Fruit fly (Drosophila melanogaster) whole organism, embryonic: ENCODE measurements around the gene CG14105.

Experiments used
- Aef1 ChIP-seq: fragments of 200-800 bp; sonication (Bioruptor generic); IDR thresholded peaks from 3 replicates; pipeline ENCODE4 v1.3.6; 2022; ENCODE audit warnings: missing biosample characterization, missing genetic modification characterization
- Antp ChIP-seq: fragments of 200-800 bp; sonication (Bioruptor generic); optimal IDR thresholded peaks from 3 replicates; lab custom pipeline; 2016; ENCODE audit warnings: missing biosample characterization, missing genetic modification characterization
- Atf3 ChIP-seq: fragments of 200-800 bp; sonication (Bioruptor generic); optimal IDR thresholded peaks from 3 replicates; lab custom pipeline; 2016; ENCODE audit warnings: missing biosample characterization, missing genetic modification characterization
- BEAF-32 ChIP-seq: fragments of 200-800 bp; sonication (Bioruptor generic); optimal IDR thresholded peaks from 3 replicates; lab custom pipeline; 2017; ENCODE audit warnings: missing biosample characterization, missing genetic modification characterization, mild to moderate bottlenecking, moderate library complexity, missing genetic modification reagents
- CG10147 ChIP-seq: fragments of 200-800 bp; sonication (Bioruptor generic); optimal IDR thresholded peaks from 2 replicates; lab custom pipeline; 2019; ENCODE audit warnings: missing biosample characterization, mild to moderate bottlenecking, missing genetic modification characterization, moderate library complexity
- CG10274 ChIP-seq: fragments of 200-800 bp; sonication (Bioruptor generic); optimal IDR thresholded peaks from 3 replicates; lab custom pipeline; 2017; ENCODE audit warnings: missing biosample characterization, mild to moderate bottlenecking, missing genetic modification characterization
- CG10565 ChIP-seq: fragments of 200-800 bp; sonication (Bioruptor generic); optimal IDR thresholded peaks from 3 replicates; lab custom pipeline; 2016; ENCODE audit warnings: missing biosample characterization, mild to moderate bottlenecking, missing genetic modification characterization
- CG11504 ChIP-seq: fragments of 200-800 bp; sonication (Bioruptor generic); optimal IDR thresholded peaks from 3 replicates; lab custom pipeline; 2019; ENCODE audit warnings: missing biosample characterization, mild to moderate bottlenecking, missing genetic modification characterization, moderate library complexity
- CG12155 ChIP-seq: fragments of 200-800 bp; sonication (Bioruptor generic); optimal IDR thresholded peaks from 3 replicates; lab custom pipeline; 2016; ENCODE audit warnings: missing biosample characterization, missing genetic modification characterization
- CG12299 ChIP-seq: fragments of 200-800 bp; sonication (Bioruptor generic); optimal IDR thresholded peaks from 2 replicates; lab custom pipeline; 2018; ENCODE audit warnings: missing biosample characterization, mild to moderate bottlenecking, missing genetic modification characterization
- CG13894 ChIP-seq: fragments of 200-800 bp; sonication (Bioruptor generic); optimal IDR thresholded peaks from 3 replicates; lab custom pipeline; 2018; ENCODE audit warnings: missing biosample characterization, mild to moderate bottlenecking, missing genetic modification characterization, moderate library complexity
- CG14441 ChIP-seq: fragments of 200-800 bp; sonication (Bioruptor generic); IDR thresholded peaks from 2 replicates; pipeline ENCODE4 v1.3.6; 2022; ENCODE audit warnings: missing biosample characterization, missing genetic modification characterization
- CG14965 ChIP-seq: fragments of 200-800 bp; sonication (Bioruptor generic); optimal IDR thresholded peaks from 2 replicates; lab custom pipeline; 2016; ENCODE audit warnings: missing biosample characterization, missing genetic modification characterization, borderline replicate concordance
- CG15514 ChIP-seq: fragments of 200-800 bp; sonication (Bioruptor generic); optimal IDR thresholded peaks from 3 replicates; lab custom pipeline; 2017; ENCODE audit warnings: missing biosample characterization, missing genetic modification characterization, mild to moderate bottlenecking, moderate library complexity, missing genetic modification reagents
- CG15601 ChIP-seq: fragments of 200-800 bp; sonication (Bioruptor generic); optimal IDR thresholded peaks from 3 replicates; lab custom pipeline; 2019; ENCODE audit warnings: missing biosample characterization, mild to moderate bottlenecking, missing genetic modification characterization, moderate library complexity
- CG15696 ChIP-seq: fragments of 200-800 bp; sonication (Bioruptor generic); optimal IDR thresholded peaks from 2 replicates; lab custom pipeline; 2019; ENCODE audit warnings: missing biosample characterization, mild to moderate bottlenecking, missing genetic modification characterization, moderate library complexity
- CG2678 ChIP-seq: fragments of 200-800 bp; sonication (Bioruptor generic); optimal IDR thresholded peaks from 3 replicates; lab custom pipeline; 2019; ENCODE audit warnings: missing biosample characterization, mild to moderate bottlenecking, missing genetic modification characterization, moderate library complexity
- CG31441 ChIP-seq: fragments of 200-800 bp; sonication (Bioruptor generic); IDR thresholded peaks from 2 replicates; pipeline ENCODE4 v1.3.6; 2022; ENCODE audit warnings: missing biosample characterization, missing genetic modification characterization
- CG3847 ChIP-seq: fragments of 200-800 bp; sonication (Bioruptor generic); IDR thresholded peaks from 2 replicates; pipeline ENCODE4 v1.3.6; 2022; ENCODE audit warnings: missing biosample characterization, missing genetic modification characterization
- CG8290 ChIP-seq, 3 experiments: fragments of 200-800 bp; sonication (Bioruptor generic); optimal IDR thresholded peaks; 2 replicates each; lab custom pipeline; 2016 to 2019; ENCODE audit warnings: missing biosample characterization in 3 of 3, missing genetic modification characterization in 3 of 3, mild to moderate bottlenecking in 2 of 3, moderate library complexity in 1 of 3
- CG9215 ChIP-seq: fragments of 200-800 bp; sonication (Bioruptor generic); IDR thresholded peaks from 2 replicates; pipeline ENCODE4 v1.3.6; 2022; ENCODE audit warnings: missing biosample characterization, missing genetic modification characterization
- Camta ChIP-seq: fragments of 200-800 bp; sonication (Bioruptor generic); optimal IDR thresholded peaks from 2 replicates; lab custom pipeline; 2016; ENCODE audit warnings: missing biosample characterization, missing genetic modification characterization
- Elba2 ChIP-seq: fragments of 200-800 bp; sonication (Bioruptor generic); optimal IDR thresholded peaks from 3 replicates; lab custom pipeline; 2016; ENCODE audit warnings: missing biosample characterization, missing genetic modification characterization
- Hey ChIP-seq: fragments of 200-800 bp; sonication (Bioruptor generic); optimal IDR thresholded peaks from 3 replicates; lab custom pipeline; 2018; ENCODE audit warnings: missing biosample characterization, mild to moderate bottlenecking, missing genetic modification characterization
- Kr ChIP-seq: fragments of 200-800 bp; sonication (Bioruptor generic); optimal IDR thresholded peaks from 2 replicates; lab custom pipeline; 2017; ENCODE audit warnings: missing biosample characterization, mild to moderate bottlenecking, missing genetic modification characterization
- Med ChIP-seq: fragments of 200-800 bp; sonication (Bioruptor generic); peaks from one replicate; lab custom pipeline; 2016; ENCODE audit warnings: missing biosample characterization, missing genetic modification characterization, mild to moderate bottlenecking, inconsistent platforms, moderate library complexity
- Rx ChIP-seq: fragments of 200-800 bp; sonication (Bioruptor generic); IDR thresholded peaks from 2 replicates; pipeline ENCODE4 v1.3.6; 2022; ENCODE audit warnings: missing biosample characterization, missing genetic modification characterization
- Spps ChIP-seq: fragments of 200-800 bp; sonication (Bioruptor generic); optimal IDR thresholded peaks from 2 replicates; lab custom pipeline; 2018; ENCODE audit warnings: missing biosample characterization, mild to moderate bottlenecking, missing genetic modification characterization
- Stat92E ChIP-seq, 3 experiments: fragments of >200 bp in 2 of 3; fragments of 200-800 bp in 1 of 3; sonication (Bioruptor generic) in 1 of 3; optimal IDR thresholded peaks; 2 replicates each; lab custom pipeline; 2017 to 2019; ENCODE audit warnings: missing biosample characterization in 3 of 3, missing genetic modification characterization in 3 of 3, mild to moderate bottlenecking in 1 of 3, moderate library complexity in 1 of 3
- Trl ChIP-seq, 3 experiments: fragments of >200 bp in 2 of 3; fragments of 200-800 bp in 1 of 3; sonication (Bioruptor generic) in 1 of 3; optimal IDR thresholded peaks; 2 replicates in 1 of 3; 3 replicates in 2 of 3; lab custom pipeline; 2016 to 2017; ENCODE audit warnings: missing biosample characterization in 1 of 3, missing genetic modification characterization in 1 of 3
- al ChIP-seq: fragments of 200-800 bp; sonication (Bioruptor generic); IDR thresholded peaks from 2 replicates; pipeline ENCODE4 v1.3.6; 2022; ENCODE audit warnings: missing biosample characterization, missing genetic modification characterization
- dimm ChIP-seq: fragments of 200-800 bp; sonication (Bioruptor generic); IDR thresholded peaks from 2 replicates; pipeline ENCODE4 v1.3.6; 2022; ENCODE audit warnings: missing biosample characterization, missing genetic modification characterization
- dm ChIP-seq: fragments of 200-800 bp; sonication (Bioruptor generic); optimal IDR thresholded peaks from 3 replicates; lab custom pipeline; 2016; ENCODE audit warnings: missing biosample characterization, missing genetic modification characterization
- gce ChIP-seq: fragments of 200-800 bp; sonication (Bioruptor generic); IDR thresholded peaks from 3 replicates; pipeline ENCODE4 v1.3.6; 2022; ENCODE audit warnings: missing biosample characterization, missing genetic modification characterization
- gem ChIP-seq: fragments of 200-800 bp; sonication (Bioruptor generic); optimal IDR thresholded peaks from 2 replicates; lab custom pipeline; 2019; ENCODE audit warnings: missing biosample characterization, mild to moderate bottlenecking, missing genetic modification characterization, moderate library complexity
- gt ChIP-seq: fragments of 200-800 bp; sonication (Bioruptor generic); IDR thresholded peaks from 2 replicates; pipeline ENCODE4 v1.3.6; 2022; ENCODE audit warnings: missing biosample characterization, missing genetic modification characterization
- hkb ChIP-seq, 2 experiments: fragments of 200-800 bp in 1 of 2; fragments of >200 bp in 1 of 2; sonication (Bioruptor generic) in 1 of 2; IDR thresholded peaks in 1 of 2; optimal IDR thresholded peaks in 1 of 2; 2 replicates each; pipeline versions ENCODE4 v1.3.6 to Lab custom; 2017 to 2022; ENCODE audit warnings: missing biosample characterization in 1 of 2, missing genetic modification characterization in 1 of 2
- maf-S ChIP-seq: fragments of 200-800 bp; sonication (Bioruptor generic); optimal IDR thresholded peaks from 2 replicates; lab custom pipeline; 2016; ENCODE audit warnings: missing biosample characterization, missing genetic modification characterization
- mld ChIP-seq: fragments of 200-800 bp; sonication (Bioruptor generic); IDR thresholded peaks from 3 replicates; pipeline ENCODE4 v1.3.6; 2022; ENCODE audit warnings: missing biosample characterization, missing genetic modification characterization; ENCODE audit not compliant: partially characterized antibody
- prd ChIP-seq, 3 experiments: fragments of >200 bp in 2 of 3; fragments of 200-800 bp in 1 of 3; sonication (Bioruptor generic) in 1 of 3; optimal IDR thresholded peaks in 2 of 3; IDR thresholded peaks in 1 of 3; 2 replicates in 2 of 3; 3 replicates in 1 of 3; pipeline versions ENCODE4 v1.3.6 to Lab custom; 2017 to 2022; ENCODE audit warnings: missing biosample characterization in 1 of 3, missing genetic modification characterization in 1 of 3
- schlank ChIP-seq: fragments of 200-800 bp; sonication (Bioruptor generic); optimal IDR thresholded peaks from 2 replicates; lab custom pipeline; 2018; ENCODE audit warnings: missing biosample characterization, mild to moderate bottlenecking, missing genetic modification characterization
- sens ChIP-seq: fragments of 200-800 bp; sonication (Bioruptor generic); peaks from one replicate; lab custom pipeline; 2016; ENCODE audit warnings: missing biosample characterization, missing genetic modification characterization
- sim ChIP-seq: fragments of 200-800 bp; sonication (Bioruptor generic); IDR thresholded peaks from 2 replicates; pipeline ENCODE4 v1.3.6; 2022; ENCODE audit warnings: missing biosample characterization, missing genetic modification characterization
- so ChIP-seq: fragments of 200-800 bp; sonication (Bioruptor generic); IDR thresholded peaks from 3 replicates; pipeline ENCODE4 v1.3.6; 2022; ENCODE audit warnings: missing biosample characterization, missing genetic modification characterization
- sr ChIP-seq: fragments of 200-800 bp; sonication (Bioruptor generic); IDR thresholded peaks from 3 replicates; pipeline ENCODE4 v1.3.6; 2022; ENCODE audit warnings: missing biosample characterization, missing genetic modification characterization
- sug ChIP-seq: fragments of 200-800 bp; optimal IDR thresholded peaks from 2 replicates; lab custom pipeline; 2019; ENCODE audit warnings: missing biosample characterization, mild to moderate bottlenecking, missing genetic modification characterization, moderate library complexity
- trh ChIP-seq: fragments of 200-800 bp; sonication (Bioruptor generic); optimal IDR thresholded peaks from 2 replicates; lab custom pipeline; 2016; ENCODE audit warnings: missing biosample characterization, missing genetic modification characterization
- zfh1 ChIP-seq: fragments of 200-800 bp; sonication (Bioruptor generic); IDR thresholded peaks from 3 replicates; pipeline ENCODE4 v1.3.6; 2022; ENCODE audit warnings: missing biosample characterization, missing genetic modification characterization

The CG14105 gene

dm6 chr3L:13450177-13450793 is 23.8 kb upstream of the CG14105 start, which contains the start of the genes JMJD7 and CG10738 (continued):
- TF ChIP-seq CG15696 (tag; lab: Kevin White, UChicago) (peak; percentile 22), Antp (no peak), CG13894 (tag; lab: Kevin White, UChicago) (no peak), BEAF-32 (peak; percentile 5), CG3847 (GFP tag; lab: Robert Waterston, UW) (peak; percentile 55), so (peak; percentile 58; the same call in 1 of the 3 replicates), sens (GFP tag; lab: Kevin White, UChicago) (peak; percentile 66), Elba2 (GFP tag; lab: Kevin White, UChicago) (no peak), CG14441 (GFP tag; lab: Robert Waterston, UW) (peak; percentile 76), CG11504 (tag; lab: Kevin White, UChicago) (peak; percentile 81), CG14965 (GFP tag; lab: Kevin White, UChicago) (no peak), dm (no peak), gt (GFP tag; lab: Robert Waterston, UW) (no peak), CG12299 (tag; lab: Kevin White, UChicago) (no peak), sug (tag; lab: Kevin White, UChicago) (peak; percentile 80), Trl (optimal IDR thresholded peaks at IDR 0.05; lab: Kevin White, UChicago) (no peak), Trl (GFP tag; optimal IDR thresholded peaks at IDR 0.05; lab: Kevin White, UChicago) (peak; percentile 11), gce (peak; percentile 38; the same call in 1 of the 3 replicates), Aef1 (GFP tag; lab: Robert Waterston, UW) (peak; percentile 63), CG10274 (GFP tag; lab: Kevin White, UChicago) (no peak), zfh1 (peak; percentile 55; the same call in 1 of the 3 replicates), sim (GFP tag; lab: Robert Waterston, UW) (no peak), CG10565 (GFP tag; lab: Kevin White, UChicago) (no peak), schlank (no peak), CG12155 (peak; percentile 9), mld (no peak), Spps (tag; lab: Kevin White, UChicago) (no peak), gem (tag; lab: Kevin White, UChicago) (no peak), CG8290 (GFP tag; optimal IDR thresholded peaks at IDR 0.05; lab: Kevin White, UChicago) (no peak), CG8290 (tag; optimal IDR thresholded peaks at IDR 0.05; lab: Kevin White, UChicago) (no peak), CG15601 (tag; lab: Kevin White, UChicago) (no peak), Hey (tag; lab: Kevin White, UChicago) (no peak), sr (0 out of 3 replicates have a peak, but pooled peaks have one; percentile 4), CG31441 (GFP tag; lab: Robert Waterston, UW) (peak; percentile 51; the same call in 1 of the 2 replicates), Atf3 (GFP tag; lab: Kevin White, UChicago) (no peak), CG9215 (GFP tag; lab: Robert Waterston, UW) (peak; percentile 61), hkb (optimal IDR thresholded peaks at IDR 0.05; lab: Kevin White, UChicago) (no peak), hkb (GFP tag; IDR thresholded peaks at IDR 0.05; lab: Robert Waterston, UW) (peak; percentile 78), CG10147 (GFP tag; lab: Kevin White, UChicago) (peak; percentile 75), CG2678 (tag; lab: Kevin White, UChicago) (peak; percentile 47), dimm (0 out of 2 replicates have a peak, but pooled peaks have one; percentile 29), Med (GFP tag; lab: Kevin White, UChicago) (peak; percentile 80), Rx (GFP tag; lab: Robert Waterston, UW) (peak; percentile 72), CG15514 (GFP tag; lab: Kevin White, UChicago) (peak; percentile 70), Kr (no peak), prd (optimal IDR thresholded peaks at IDR 0.05; lab: Kevin White, UChicago) (no peak), prd (GFP tag; IDR thresholded peaks at IDR 0.05; lab: Robert Waterston, UW) (peak; percentile 64), Stat92E (GFP tag; optimal IDR thresholded peaks at IDR 0.05; lab: Kevin White, UChicago) (no peak), Camta (GFP tag; lab: Kevin White, UChicago) (no peak), trh (no peak), maf-S (GFP tag; lab: Kevin White, UChicago) (no peak), al (GFP tag; lab: Robert Waterston, UW) (peak; percentile 61)
